Fruit fly (Drosophila melanogaster) whole organism, prepupa: ENCODE data around the gene CG15253.

Experiments
- Blimp-1 ChIP-seq: fragments of 200-800 bp; sonication (Bioruptor generic); optimal IDR thresholded peaks from 3 replicates; lab custom pipeline; 2017; ENCODE audit warnings: missing biosample characterization, missing genetic modification characterization, mild to moderate bottlenecking, moderate library complexity, missing genetic modification reagents
- CG3032 ChIP-seq: fragments of 200-800 bp; optimal IDR thresholded peaks from 2 replicates; lab custom pipeline; 2019; ENCODE audit warnings: missing biosample characterization, mild to moderate bottlenecking, missing genetic modification characterization, moderate library complexity
- Ets21C ChIP-seq: fragments of 200-800 bp; sonication (Bioruptor generic); optimal IDR thresholded peaks from 3 replicates; lab custom pipeline; 2016; ENCODE audit warnings: missing biosample characterization, missing genetic modification characterization
- Gug ChIP-seq: fragments of 200-800 bp; sonication (Bioruptor generic); IDR thresholded peaks from 2 replicates; pipeline ENCODE4 v1.3.6; 2022; ENCODE audit warnings: missing biosample characterization, missing genetic modification characterization
- Hr38 ChIP-seq: sonication (Bioruptor generic); optimal IDR thresholded peaks from 2 replicates; lab custom pipeline; 2016; ENCODE audit warnings: missing biosample characterization, missing genetic modification characterization
- eg ChIP-seq: fragments of 200-800 bp; sonication (Bioruptor generic); IDR thresholded peaks from 3 replicates; pipeline ENCODE4 v1.3.6; 2022; ENCODE audit warnings: missing biosample characterization, missing genetic modification characterization
- fd59A ChIP-seq: fragments of 200-800 bp; sonication (Bioruptor generic); optimal IDR thresholded peaks from 2 replicates; lab custom pipeline; 2017; ENCODE audit warnings: missing biosample characterization, mild to moderate bottlenecking, missing genetic modification characterization, missing genetic modification reagents
- spab ChIP-seq: fragments of 200-800 bp; sonication (Bioruptor generic); optimal IDR thresholded peaks from 2 replicates; lab custom pipeline; 2017; ENCODE audit warnings: missing biosample characterization, mild to moderate bottlenecking, missing genetic modification characterization, missing genetic modification reagents
- topi ChIP-seq: fragments of 200-800 bp; sonication (Bioruptor generic); optimal IDR thresholded peaks from 3 replicates; lab custom pipeline; 2016; ENCODE audit warnings: missing biosample characterization, missing genetic modification characterization

DNA sequence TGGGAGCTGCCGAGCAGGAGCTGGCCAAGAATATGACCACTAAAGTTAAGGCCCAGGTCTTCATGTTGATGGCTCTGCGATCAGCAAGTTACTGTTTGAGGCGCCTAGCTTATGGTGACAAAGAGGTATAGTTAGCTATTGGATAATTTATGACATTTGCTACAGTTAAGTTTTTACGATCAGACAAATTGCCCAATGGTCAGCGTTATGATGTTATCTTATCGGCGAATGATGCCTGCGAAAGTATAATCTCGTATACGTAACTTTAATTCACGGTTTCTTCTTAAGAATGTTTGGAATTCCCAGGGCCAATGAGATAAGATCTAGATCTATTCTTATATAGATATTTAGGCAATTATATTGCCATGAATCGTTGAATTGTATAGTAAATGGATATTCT is 1.4 kb downstream of the CG15253 start, which contains the start of gene CG15254:
- TF ChIP-seq eg (GFP tag; lab: Robert Waterston, UW) = no peak
- TF ChIP-seq topi (GFP tag; lab: Kevin White, UChicago) = no peak
- no peak for TF ChIP-seq Gug
- no peak for TF ChIP-seq Ets21C (GFP tag; lab: Kevin White, UChicago)
- TF ChIP-seq fd59A (GFP tag; lab: Kevin White, UChicago) = no peak
- TF ChIP-seq Hr38 (GFP tag; lab: Kevin White, UChicago) = no peak
- no peak for TF ChIP-seq CG3032 (tag; lab: Kevin White, UChicago)
- no peak for TF ChIP-seq Blimp-1
- no peak for TF ChIP-seq spab (GFP tag; lab: Kevin White, UChicago)
